Worm (Caenorhabditis elegans) whole organism, young adult: Measurements from ENCODE around the gene srh-19.

ENCODE experiments used
- B0019.2 ChIP-seq: fragments of 200-800 bp; sonication (Bioruptor generic); conservative IDR thresholded peaks from 2 replicates; pipeline ENCODE4 v1.3.6; 2022; ENCODE audit warnings: missing genetic modification reagents, missing genetic modification characterization, missing compliant biosample characterization
- B0261.1 ChIP-seq: sonication (generic microtip); optimal IDR thresholded peaks from 2 replicates; lab custom pipeline; 2016; ENCODE audit warnings: mild to moderate bottlenecking, missing genetic modification characterization, moderate library complexity, missing compliant biosample characterization
- C06A6.2 ChIP-seq: fragments of 200-800 bp; sonication (Bioruptor generic); conservative IDR thresholded peaks from 2 replicates; pipeline ENCODE4 v1.3.6; 2022; ENCODE audit warnings: missing genetic modification characterization, missing compliant biosample characterization
- F10E7.11 ChIP-seq: sonication (generic microtip); optimal IDR thresholded peaks from 2 replicates; lab custom pipeline; 2017; ENCODE audit warnings: mild to moderate bottlenecking, missing genetic modification characterization, moderate library complexity, missing compliant biosample characterization
- F39B2.1 ChIP-seq: fragments of 200-800 bp; sonication (Bioruptor generic); IDR thresholded peaks from 2 replicates; pipeline ENCODE4 v1.3.6; 2022; ENCODE audit warnings: missing genetic modification reagents, missing genetic modification characterization, missing compliant biosample characterization
- F57C9.4 ChIP-seq: sonication (generic microtip); optimal IDR thresholded peaks from 2 replicates; lab custom pipeline; 2017; ENCODE audit warnings: mild to moderate bottlenecking, missing genetic modification characterization, missing compliant biosample characterization
- K12H6.12 ChIP-seq: fragments of 200-800 bp; sonication (Bioruptor generic); optimal IDR thresholded peaks from 2 replicates; lab custom pipeline; 2018; ENCODE audit warnings: mild to moderate bottlenecking, missing genetic modification characterization, missing compliant biosample characterization
- T07F8.4 ChIP-seq: sonication (generic microtip); optimal IDR thresholded peaks from 2 replicates; lab custom pipeline; 2016; ENCODE audit warnings: mild to moderate bottlenecking, missing genetic modification characterization, moderate library complexity, missing compliant biosample characterization
- T26A5.8 ChIP-seq: sonication (generic microtip); optimal IDR thresholded peaks from 2 replicates; lab custom pipeline; 2016; ENCODE audit warnings: missing genetic modification characterization, missing compliant biosample characterization
- Y53G8AR.9 ChIP-seq: fragments of 200-800 bp; sonication (Bioruptor generic); conservative IDR thresholded peaks from 2 replicates; pipeline ENCODE4 v1.3.6; 2022; ENCODE audit warnings: missing genetic modification reagents, missing genetic modification characterization, missing compliant biosample characterization
- Y95B8A.8 ChIP-seq: fragments of 200-800 bp; sonication (Bioruptor generic); IDR thresholded peaks from 2 replicates; pipeline ENCODE4 v1.3.6; 2022; ENCODE audit warnings: missing genetic modification reagents, missing genetic modification characterization, missing compliant biosample characterization
- ZK185.1 ChIP-seq: sonication (generic microtip); optimal IDR thresholded peaks from 2 replicates; lab custom pipeline; 2016; ENCODE audit warnings: mild to moderate bottlenecking, missing genetic modification characterization, missing compliant biosample characterization; ENCODE audit not compliant: poor library complexity, severe bottlenecking
- ama-1 ChIP-seq, 3 experiments: fragments of 150-350 bp in 1 of 3; sonication (generic microtip) in 2 of 3; optimal IDR thresholded peaks; 2 replicates each; lab custom pipeline; 2014 to 2018; ENCODE audit warnings: missing biosample characterization in 2 of 3, missing genetic modification characterization in 2 of 3, missing genetic modification reagents in 2 of 3
- aptf-3 ChIP-seq: fragments of 200-800 bp; sonication (Bioruptor generic); IDR thresholded peaks from 2 replicates; pipeline ENCODE4 v1.3.6; 2022; ENCODE audit warnings: missing genetic modification characterization, missing compliant biosample characterization
- atf-7 ChIP-seq: sonication (generic microtip); optimal IDR thresholded peaks from 2 replicates; lab custom pipeline; 2017; ENCODE audit warnings: mild to moderate bottlenecking, missing genetic modification characterization, missing compliant biosample characterization
- die-1 ChIP-seq: sonication (generic microtip); optimal IDR thresholded peaks from 2 replicates; lab custom pipeline; 2016; ENCODE audit warnings: missing genotype, mild to moderate bottlenecking, missing genetic modification characterization, missing compliant biosample characterization
- dox-1 ChIP-seq: fragments of 200-800 bp; sonication (Bioruptor generic); IDR thresholded peaks from 2 replicates; pipeline ENCODE4 v1.3.6; 2022; ENCODE audit warnings: missing genetic modification reagents, missing genetic modification characterization, missing compliant biosample characterization
- dpff-1 ChIP-seq: sonication (generic microtip); optimal IDR thresholded peaks from 2 replicates; lab custom pipeline; 2017; ENCODE audit warnings: mild to moderate bottlenecking, missing genetic modification characterization, missing compliant biosample characterization
- egl-44 ChIP-seq: fragments of 200-800 bp; sonication (Bioruptor generic); IDR thresholded peaks from 2 replicates; pipeline ENCODE4 v1.3.6; 2022; ENCODE audit warnings: missing genetic modification reagents, missing genetic modification characterization, missing compliant biosample characterization
- egrh-3 ChIP-seq: fragments of 200-800 bp; sonication (Bioruptor generic); IDR thresholded peaks from 2 replicates; pipeline ENCODE4 v1.3.6; 2022; ENCODE audit warnings: missing genetic modification reagents, missing genetic modification characterization, missing compliant biosample characterization
- ets-4 ChIP-seq: fragments of 200-800 bp; sonication (Bioruptor generic); optimal IDR thresholded peaks from 2 replicates; lab custom pipeline; 2018; ENCODE audit warnings: mild to moderate bottlenecking, missing genetic modification characterization, missing compliant biosample characterization
- gei-17 ChIP-seq: fragments of 200-800 bp; sonication (Bioruptor generic); optimal IDR thresholded peaks from 2 replicates; lab custom pipeline; 2018; ENCODE audit warnings: mild to moderate bottlenecking, missing genetic modification characterization, missing compliant biosample characterization
- hlh-12 ChIP-seq: sonication (generic microtip); optimal IDR thresholded peaks from 2 replicates; lab custom pipeline; 2016; ENCODE audit warnings: missing genetic modification characterization, missing compliant biosample characterization
- hlh-26 ChIP-seq: fragments of 200-800 bp; sonication (Bioruptor generic); conservative IDR thresholded peaks from 2 replicates; pipeline ENCODE4 v1.3.6; 2022; ENCODE audit warnings: missing genetic modification reagents, missing genetic modification characterization, missing compliant biosample characterization
- hmg-20 ChIP-seq: fragments of 200-800 bp; sonication (Bioruptor generic); IDR thresholded peaks from 2 replicates; pipeline ENCODE4 v1.3.6; 2022; ENCODE audit warnings: missing genetic modification reagents, missing genetic modification characterization, missing compliant biosample characterization
- hsf-1 ChIP-seq: fragments of 200-800 bp; sonication (Bioruptor generic); IDR thresholded peaks from 2 replicates; pipeline ENCODE4 v1.3.6; 2022; ENCODE audit warnings: missing genetic modification reagents, missing genetic modification characterization, missing compliant biosample characterization
- lin-54 ChIP-seq: fragments of 200-800 bp; sonication (Bioruptor generic); optimal IDR thresholded peaks from 2 replicates; lab custom pipeline; 2018; ENCODE audit warnings: mild to moderate bottlenecking, missing genetic modification characterization, missing compliant biosample characterization
- lir-1 ChIP-seq: fragments of 200-800 bp; sonication (Bioruptor generic); conservative IDR thresholded peaks from 2 replicates; pipeline ENCODE4 v1.3.6; 2022; ENCODE audit warnings: missing genetic modification reagents, missing genetic modification characterization, missing compliant biosample characterization
- lsl-1 ChIP-seq: fragments of 200-800 bp; sonication (Bioruptor generic); optimal IDR thresholded peaks from 2 replicates; lab custom pipeline; 2018; ENCODE audit warnings: mild to moderate bottlenecking, missing genetic modification characterization, moderate library complexity, missing compliant biosample characterization
- madf-3 ChIP-seq: fragments of 200-800 bp; sonication (Bioruptor generic); IDR thresholded peaks from 2 replicates; pipeline ENCODE4 v1.3.6; 2022; ENCODE audit warnings: missing genetic modification reagents, missing genetic modification characterization, missing compliant biosample characterization
- madf-6 ChIP-seq: fragments of 200-800 bp; sonication (Bioruptor generic); IDR thresholded peaks from 2 replicates; pipeline ENCODE4 v1.3.6; 2022; ENCODE audit warnings: missing genetic modification reagents, missing genetic modification characterization, missing compliant biosample characterization
- madf-8 ChIP-seq: fragments of 200-800 bp; sonication (Bioruptor generic); conservative IDR thresholded peaks from 2 replicates; pipeline ENCODE4 v1.3.6; 2022; ENCODE audit warnings: missing genetic modification reagents, missing genetic modification characterization, missing compliant biosample characterization
- mcd-1 ChIP-seq: fragments of 200-800 bp; sonication (Bioruptor generic); IDR thresholded peaks from 2 replicates; pipeline ENCODE4 v1.3.6; 2022; ENCODE audit warnings: missing genetic modification reagents, missing genetic modification characterization, missing compliant biosample characterization
- nfya-2 ChIP-seq: fragments of 200-800 bp; sonication (Bioruptor generic); IDR thresholded peaks from 2 replicates; pipeline ENCODE4 v1.3.6; 2022; ENCODE audit warnings: missing genetic modification reagents, missing genetic modification characterization, missing compliant biosample characterization
- nfyb-1 ChIP-seq: fragments of 200-800 bp; sonication (Bioruptor generic); IDR thresholded peaks from 2 replicates; pipeline ENCODE4 v1.3.6; 2022; ENCODE audit warnings: missing genetic modification reagents, missing genetic modification characterization, missing compliant biosample characterization
- nhr-120 ChIP-seq: fragments of 200-800 bp; sonication (Bioruptor generic); IDR thresholded peaks from 2 replicates; pipeline ENCODE4 v1.3.6; 2022; ENCODE audit warnings: missing genetic modification characterization, missing compliant biosample characterization
- nhr-179 ChIP-seq: sonication (generic microtip); optimal IDR thresholded peaks from 2 replicates; lab custom pipeline; 2016; ENCODE audit warnings: mild to moderate bottlenecking, missing genetic modification characterization, missing compliant biosample characterization
- nhr-90 ChIP-seq: sonication (generic microtip); optimal IDR thresholded peaks from 2 replicates; lab custom pipeline; 2016; ENCODE audit warnings: missing genotype, mild to moderate bottlenecking, missing genetic modification characterization, missing compliant biosample characterization
- rec-8 ChIP-seq, 2 experiments: sonication (generic microtip); optimal IDR thresholded peaks; 2 replicates each; lab custom pipeline; 2016; ENCODE audit warnings: mild to moderate bottlenecking in 2 of 2, missing genetic modification characterization in 2 of 2, missing genetic modification reagents in 2 of 2, missing genotype in 2 of 2, missing biosample characterization in 1 of 2, missing compliant biosample characterization in 1 of 2, moderate library complexity in 1 of 2
- sdz-38 ChIP-seq: sonication (generic microtip); optimal IDR thresholded peaks from 2 replicates; lab custom pipeline; 2016; ENCODE audit warnings: missing genotype, missing genetic modification characterization, missing compliant biosample characterization
- snpc-1.3 ChIP-seq: sonication (generic microtip); optimal IDR thresholded peaks from 2 replicates; lab custom pipeline; 2017; ENCODE audit warnings: missing genetic modification characterization, mild to moderate bottlenecking, missing compliant biosample characterization, antibody characterized with exemption, moderate library complexity, missing genotype, missing genetic modification reagents; ENCODE audit not compliant: insufficient read depth
- tbp1 ChIP-seq: fragments of 200-800 bp; sonication (Bioruptor generic); optimal IDR thresholded peaks from 2 replicates; lab custom pipeline; 2018; ENCODE audit warnings: mild to moderate bottlenecking, missing genetic modification characterization, missing compliant biosample characterization
- zfh-2 ChIP-seq: fragments of 200-800 bp; sonication (Bioruptor generic); conservative IDR thresholded peaks from 2 replicates; pipeline ENCODE4 v1.3.6; 2022; ENCODE audit warnings: missing genetic modification reagents, missing genetic modification characterization, missing compliant biosample characterization
- zim-3 ChIP-seq: sonication (generic microtip); optimal IDR thresholded peaks from 2 replicates; lab custom pipeline; 2017; ENCODE audit warnings: mild to moderate bottlenecking, missing genetic modification characterization, moderate library complexity, missing compliant biosample characterization

Gene srh-19

DNA sequence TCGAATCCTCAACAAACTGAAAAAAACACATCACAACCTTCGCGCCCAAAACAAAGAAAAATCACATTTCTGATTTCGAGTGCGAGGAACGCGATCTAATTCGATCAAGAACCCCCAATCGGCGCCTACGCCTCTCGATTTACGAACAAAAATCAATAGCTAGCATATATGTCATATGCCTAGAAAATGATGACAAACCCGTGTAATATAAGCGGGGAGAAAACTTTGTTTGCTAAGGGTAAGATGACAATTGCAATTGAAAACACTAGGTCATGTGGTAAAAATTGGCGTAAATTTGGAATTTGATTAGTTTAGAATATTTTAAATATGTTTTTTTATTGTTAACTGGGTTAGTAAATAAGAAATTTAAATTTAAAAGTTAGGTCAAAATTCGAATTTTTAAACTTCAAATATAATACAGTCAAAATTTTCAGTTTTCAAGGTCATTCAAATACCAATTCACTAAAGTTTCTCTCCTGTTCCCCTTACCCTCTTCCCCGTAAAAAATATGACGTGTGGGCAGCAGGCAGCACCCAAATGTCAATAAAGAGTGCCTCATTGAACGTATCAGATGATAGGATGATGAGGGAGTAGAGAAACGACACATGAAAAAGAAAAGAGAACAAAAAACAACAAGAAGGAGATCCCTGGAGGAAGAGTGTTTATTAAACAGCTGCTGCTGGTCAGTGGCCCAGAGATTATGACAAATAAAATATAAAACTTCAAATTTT lies 43.6 kb downstream of the srh-19 start (continued):
- no peak for TF ChIP-seq F10E7.11 (tag; lab: Kevin White, UChicago)
- no peak for TF ChIP-seq nhr-90 (tag; lab: Kevin White, UChicago)
- TF ChIP-seq madf-6 (GFP tag; lab: Robert Waterston, UW), result no peak
- no peak for TF ChIP-seq mcd-1 (GFP tag; lab: Robert Waterston, UW)
- no peak for TF ChIP-seq hlh-26 (GFP tag; lab: Robert Waterston, UW)
- no peak for TF ChIP-seq T07F8.4
- TF ChIP-seq rec-8 (tag; optimal IDR thresholded peaks at IDR 0.05; lab: Kevin White, UChicago), result no peak
- TF ChIP-seq gei-17, result no peak
- TF ChIP-seq C06A6.2 (GFP tag; lab: Robert Waterston, UW), result no peak
- TF ChIP-seq nfyb-1 (GFP tag; lab: Robert Waterston, UW), result 0 out of 2 replicates have a peak, but pooled peaks have one; percentile 24
- no peak for TF ChIP-seq lsl-1
- TF ChIP-seq T26A5.8, result no peak
- no peak for TF ChIP-seq ama-1 (optimal IDR thresholded peaks at IDR 0.05; lab: Kevin White, UChicago)
- TF ChIP-seq ama-1 (GFP tag; optimal IDR thresholded peaks at IDR 0.05; lab: Kevin White, UChicago), result no peak
- TF ChIP-seq Y53G8AR.9 (GFP tag; lab: Robert Waterston, UW), result no peak
- TF ChIP-seq die-1 (tag; lab: Kevin White, UChicago), result no peak
- no peak for TF ChIP-seq F39B2.1 (GFP tag; lab: Robert Waterston, UW)
- TF ChIP-seq hsf-1 (GFP tag; lab: Robert Waterston, UW), result no peak
- TF ChIP-seq lin-54 (GFP tag; lab: Kevin White, UChicago), result no peak
- TF ChIP-seq nfya-2, result no peak
- no peak for TF ChIP-seq Y95B8A.8 (GFP tag; lab: Robert Waterston, UW)
- TF ChIP-seq, all 124 proteins: peak for 13

ce11 chrX:1458793-1459192 lies 45.8 kb downstream of the srh-19 start, which contains the start of gene D1005.2:
Gene D1005.2, plus strand, starts transcription at chrX:1459022.
- TF ChIP-seq K12H6.12 (tag; lab: Kevin White, UChicago), result no peak
- no peak for TF ChIP-seq sdz-38 (tag; lab: Kevin White, UChicago)
- TF ChIP-seq dox-1 (GFP tag; lab: Robert Waterston, UW), result no peak
- TF ChIP-seq B0019.2, result no peak
- no peak for TF ChIP-seq hlh-12 (tag; lab: Kevin White, UChicago)
- no peak for TF ChIP-seq ZK185.1
- TF ChIP-seq gei-17, result no peak
- no peak for TF ChIP-seq nhr-120 (GFP tag; lab: Robert Waterston, UW)
- no peak for TF ChIP-seq lir-1 (GFP tag; lab: Robert Waterston, UW)
- no peak for TF ChIP-seq hmg-20
- no peak for TF ChIP-seq tbp1
- no peak for TF ChIP-seq T26A5.8
- no peak for TF ChIP-seq zim-3
- TF ChIP-seq atf-7 (tag; lab: Kevin White, UChicago), result no peak

- no peak for TF ChIP-seq ets-4 (GFP tag; lab: Kevin White, UChicago)
- no peak for TF ChIP-seq zfh-2
- no peak for TF ChIP-seq aptf-3 (GFP tag; lab: Robert Waterston, UW)
- TF ChIP-seq egrh-3 (GFP tag; lab: Robert Waterston, UW), result no peak
- no peak for TF ChIP-seq madf-3 (GFP tag; lab: Robert Waterston, UW)
- no peak for TF ChIP-seq F57C9.4 (tag; lab: Kevin White, UChicago)
- no peak for TF ChIP-seq mcd-1 (GFP tag; lab: Robert Waterston, UW)
- TF ChIP-seq dpff-1 (tag; lab: Kevin White, UChicago), result no peak
- no peak for TF ChIP-seq snpc-1.3 (tag; lab: Kevin White, UChicago)
- no peak for TF ChIP-seq egl-44 (GFP tag; lab: Robert Waterston, UW)
- TF ChIP-seq B0261.1, result no peak
- TF ChIP-seq madf-8 (GFP tag; lab: Robert Waterston, UW), result no peak
- no peak for TF ChIP-seq nhr-179 (tag; lab: Kevin White, UChicago)
Observed at ce11 chrX:1459756-1460155, 46.8 kb downstream of the srh-19 start.
